Worm (Caenorhabditis elegans) whole organism, late embryonic: Measurements from ENCODE around the gene F49H12.3.

Source experiments
- Y22D7AL.16 ChIP-seq: sonication (generic microtip); optimal IDR thresholded peaks from 2 replicates; lab custom pipeline; 2016; ENCODE audit warnings: missing genetic modification characterization, missing compliant biosample characterization
- ceh-22 ChIP-seq: sonication (generic microtip); optimal IDR thresholded peaks from 2 replicates; lab custom pipeline; 2017; ENCODE audit warnings: missing biosample characterization, missing genetic modification characterization
- ceh-24 ChIP-seq: sonication (generic microtip); optimal IDR thresholded peaks from 2 replicates; lab custom pipeline; 2016; ENCODE audit warnings: mild to moderate bottlenecking, missing genetic modification characterization, missing compliant biosample characterization
- ceh-6 ChIP-seq: fragments of 200-800 bp; sonication (Bioruptor generic); optimal IDR thresholded peaks from 2 replicates; lab custom pipeline; 2018; ENCODE audit warnings: mild to moderate bottlenecking, missing genetic modification characterization, missing compliant biosample characterization
- dmd-4 ChIP-seq: sonication (generic microtip); optimal IDR thresholded peaks from 2 replicates; lab custom pipeline; 2016; ENCODE audit warnings: borderline replicate concordance, missing genetic modification characterization, missing compliant biosample characterization
- hlh-13 ChIP-seq: fragments of 200-800 bp; sonication (Bioruptor generic); optimal IDR thresholded peaks from 2 replicates; lab custom pipeline; 2018; ENCODE audit warnings: mild to moderate bottlenecking, missing genetic modification characterization, missing compliant biosample characterization
- hlh-15 ChIP-seq: sonication (generic microtip); optimal IDR thresholded peaks from 2 replicates; lab custom pipeline; 2016; ENCODE audit warnings: missing genetic modification characterization, missing compliant biosample characterization
- nhr-11 ChIP-seq: fragments of 150-350 bp; optimal IDR thresholded peaks from 2 replicates; lab custom pipeline; 2014; ENCODE audit warnings: missing biosample characterization, missing genetic modification characterization
- pat-9 ChIP-seq: fragments of 200-800 bp; sonication (Bioruptor generic); optimal IDR thresholded peaks from 2 replicates; lab custom pipeline; 2018; ENCODE audit warnings: mild to moderate bottlenecking, missing genetic modification characterization, moderate library complexity, missing compliant biosample characterization
- sdc-2 ChIP-seq: sonication (generic microtip); optimal IDR thresholded peaks from 2 replicates; lab custom pipeline; 2016; ENCODE audit warnings: missing genotype, missing genetic modification characterization, missing compliant biosample characterization
- unc-3 ChIP-seq, 2 experiments: fragments of 200-800 bp in 1 of 2; sonication (Bioruptor generic) in 1 of 2; sonication (generic microtip) in 1 of 2; conservative IDR thresholded peaks in 1 of 2; optimal IDR thresholded peaks in 1 of 2; 2 replicates each; pipeline versions ENCODE4 v1.3.6 to Lab custom; 2016 to 2022; ENCODE audit warnings: missing compliant biosample characterization in 2 of 2, missing genetic modification characterization in 2 of 2, missing genetic modification reagents in 1 of 2

DNA sequence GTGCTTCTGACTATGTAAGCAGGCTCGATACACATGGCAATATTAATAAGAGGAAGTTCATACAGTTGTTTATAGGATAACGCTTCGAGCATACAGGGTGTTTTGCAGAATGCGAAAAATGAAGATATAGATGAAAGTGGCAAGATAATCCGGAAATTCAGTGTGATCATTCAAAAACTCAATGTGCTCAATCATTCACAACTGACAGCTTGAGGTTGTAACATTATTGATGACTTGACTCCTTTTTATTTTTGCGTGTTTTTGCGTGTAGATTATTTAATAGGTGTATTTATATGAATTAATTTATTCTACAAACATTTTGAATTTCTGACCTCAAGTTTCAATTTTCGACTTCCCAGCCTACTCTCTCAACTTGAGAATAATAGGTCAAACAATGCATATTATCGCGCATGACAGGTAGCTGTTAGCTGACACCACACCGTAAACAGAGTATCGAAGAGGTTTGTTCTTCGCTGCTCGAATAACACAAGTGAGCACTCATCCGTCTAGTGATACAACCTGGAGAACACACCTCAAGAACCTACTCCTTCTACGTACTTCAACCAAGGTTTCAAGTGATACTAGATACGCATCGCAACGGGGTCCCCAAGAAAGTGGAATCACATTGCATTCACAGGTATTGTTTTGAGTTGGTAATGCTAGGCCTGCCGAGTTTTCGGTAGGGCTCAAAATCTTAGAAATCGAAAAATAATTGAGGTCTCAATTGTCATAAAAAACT is 36.8 kb upstream of the F49H12.3 start:
- TF ChIP-seq nhr-11 (tag; lab: Kevin White, UChicago) (no peak), sdc-2 (tag; lab: Kevin White, UChicago) (no peak), dmd-4 (tag; lab: Kevin White, UChicago) (no peak), ceh-22 (tag; lab: Kevin White, UChicago) (peak; percentile 66), hlh-15 (tag; lab: Kevin White, UChicago) (no peak), ceh-24 (no peak), Y22D7AL.16 (tag; lab: Kevin White, UChicago) (no peak), pat-9 (tag; lab: Kevin White, UChicago) (no peak), ceh-6 (GFP tag; lab: Kevin White, UChicago) (no peak), hlh-13 (GFP tag; lab: Kevin White, UChicago) (no peak), unc-3 (GFP tag; conservative IDR thresholded peaks at IDR 0.05; lab: Robert Waterston, UW) (no peak), unc-3 (tag; optimal IDR thresholded peaks at IDR 0.05; lab: Kevin White, UChicago) (no peak)
